Worm (Caenorhabditis elegans): ENCODE data around the gene nprt-1.

Gene nprt-1

ce11 chrIV:2841260-2841659 lies 49.0 kb downstream of the nprt-1 start, which contains the start of gene clec-83:
clec-83 (minus strand) TSS chrIV:2841472.
- TF ChIP-seq ceh-13 (GFP tag; optimal IDR thresholded peaks at IDR 0.05), result no peak
- no peak for TF ChIP-seq sea-1 (GFP tag; conservative IDR thresholded peaks at IDR 0.05)
- no peak for TF ChIP-seq hmg-4 (GFP tag; optimal IDR thresholded peaks at IDR 0.05)
- no peak for TF ChIP-seq scrt-1 (GFP tag; IDR thresholded peaks at IDR 0.05)
- TF ChIP-seq pes-1 (GFP tag; IDR thresholded peaks at IDR 0.05), result no peak
- no peak for TF ChIP-seq ceh-36 (tag; optimal IDR thresholded peaks at IDR 0.05)

DNA sequence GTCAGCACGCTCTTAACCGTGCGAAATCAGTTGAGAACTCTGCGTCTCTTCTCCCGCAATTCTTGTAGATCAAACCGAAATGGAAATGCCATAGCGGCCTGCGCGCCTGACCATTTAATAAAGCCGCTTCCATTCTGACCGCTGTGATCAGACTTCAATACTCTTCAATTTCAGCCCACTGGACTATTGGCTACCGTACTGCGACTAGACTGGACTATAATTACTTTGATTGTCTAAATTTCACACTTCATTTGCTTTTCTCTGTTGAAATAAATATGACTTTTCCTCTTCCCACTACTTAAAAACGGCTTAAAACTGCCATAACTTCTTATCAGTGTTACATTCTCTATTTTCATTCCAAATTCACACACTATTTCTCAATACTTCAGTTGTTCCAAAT lies 51.9 kb downstream of the nprt-1 start, which contains the start of gene Y54G2A.7:
Y54G2A.7 (plus strand) TSS at position 301 of the 400 bp plus-strand sequence.
- no peak for TF ChIP-seq ama-1 (optimal IDR thresholded peaks at IDR 0.05)
- TF ChIP-seq tbx-11 (GFP tag; IDR thresholded peaks at IDR 0.05), result no peak
- no peak for TF ChIP-seq ceh-36 (tag; optimal IDR thresholded peaks at IDR 0.05)

- TF ChIP-seq aly-1 (tag; optimal IDR thresholded peaks at IDR 0.05), result no peak
- no peak for TF ChIP-seq ceh-36 (tag; optimal IDR thresholded peaks at IDR 0.05)
- no peak for TF ChIP-seq ceh-13 (GFP tag; optimal IDR thresholded peaks at IDR 0.05)
- TF ChIP-seq scrt-1 (GFP tag; IDR thresholded peaks at IDR 0.05), result no peak
- TF ChIP-seq ets-7 (tag; optimal IDR thresholded peaks at IDR 0.05), result no peak
- TF ChIP-seq sea-1 (GFP tag; conservative IDR thresholded peaks at IDR 0.05), result no peak
- TF ChIP-seq hmg-4 (GFP tag; optimal IDR thresholded peaks at IDR 0.05), result no peak
- TF ChIP-seq flt-1 (GFP tag; IDR thresholded peaks at IDR 0.05), result no peak
- no peak for TF ChIP-seq tra-4 (tag; optimal IDR thresholded peaks at IDR 0.05)
- no peak for TF ChIP-seq tbx-37 (GFP tag; conservative IDR thresholded peaks at IDR 0.05)
These were observed 54.9 kb downstream of the nprt-1 start, which contains the start of gene clec-82 for ce11 chrIV:2835364-2835763. clec-82 (plus strand) TSS chrIV:2835664.

- no peak for TF ChIP-seq aly-1 (tag; optimal IDR thresholded peaks at IDR 0.05)
- no peak for TF ChIP-seq B0310.2 (tag; optimal IDR thresholded peaks at IDR 0.05)
- no peak for TF ChIP-seq flt-1 (GFP tag; IDR thresholded peaks at IDR 0.05)
- TF ChIP-seq sea-1 (GFP tag; conservative IDR thresholded peaks at IDR 0.05), result no peak
- no peak for TF ChIP-seq tra-4 (tag; optimal IDR thresholded peaks at IDR 0.05)
- TF ChIP-seq ets-7 (tag; optimal IDR thresholded peaks at IDR 0.05), result no peak
- TF ChIP-seq hmbx-1 (tag; optimal IDR thresholded peaks at IDR 0.05), result no peak
- no peak for TF ChIP-seq hmg-4 (GFP tag; optimal IDR thresholded peaks at IDR 0.05)
- TF ChIP-seq pes-1 (GFP tag; IDR thresholded peaks at IDR 0.05), result no peak
- no peak for TF ChIP-seq ceh-13 (GFP tag; optimal IDR thresholded peaks at IDR 0.05)
- TF ChIP-seq hnd-1 (tag; optimal IDR thresholded peaks at IDR 0.05), result no peak
- TF ChIP-seq ama-1 (optimal IDR thresholded peaks at IDR 0.05), result no peak
- no peak for TF ChIP-seq ceh-36 (tag; optimal IDR thresholded peaks at IDR 0.05)
These were observed 55.7 kb downstream of the nprt-1 start, which contains the start of gene pudl-2 for ce11 chrIV:2834516-2834915. pudl-2 (plus strand) TSS chrIV:2834816.

DNA sequence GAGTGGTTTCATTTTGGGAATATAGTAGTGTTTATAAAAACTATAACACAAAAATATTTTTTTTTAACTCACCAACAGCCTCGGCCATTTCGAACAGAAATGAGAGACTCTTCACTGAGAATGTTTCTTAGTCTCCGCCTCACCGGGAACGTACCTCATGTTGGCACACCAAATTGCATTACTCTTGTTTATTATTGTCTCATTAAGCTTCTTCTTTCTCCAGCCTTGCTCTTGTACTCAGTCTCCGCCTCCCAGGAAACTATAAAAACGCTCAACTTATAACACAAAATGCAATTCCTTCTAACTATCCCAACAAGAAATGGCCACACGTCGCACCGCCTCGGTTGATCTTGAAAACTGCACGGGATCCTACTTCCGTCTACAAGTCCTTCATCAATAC lies 57.7 kb downstream of the nprt-1 start, which contains the start of the genes Y54G2A.48 and pudl-1:
Y54G2A.48 (minus strand) TSS at position 101 of the 400 bp plus-strand sequence.
pudl-1 (plus strand) TSS at position 320 of the 400 bp plus-strand sequence.
- TF ChIP-seq flt-1 (GFP tag; IDR thresholded peaks at IDR 0.05), result no peak
- TF ChIP-seq hmg-4 (GFP tag; optimal IDR thresholded peaks at IDR 0.05), result no peak
- TF ChIP-seq aly-1 (tag; optimal IDR thresholded peaks at IDR 0.05), result no peak
- no peak for TF ChIP-seq ama-1 (optimal IDR thresholded peaks at IDR 0.05)
- TF ChIP-seq ceh-13 (GFP tag; optimal IDR thresholded peaks at IDR 0.05), result no peak
- no peak for TF ChIP-seq hnd-1 (tag; optimal IDR thresholded peaks at IDR 0.05)

- TF ChIP-seq flt-1 (GFP tag; IDR thresholded peaks at IDR 0.05) (no peak), pes-1 (GFP tag; IDR thresholded peaks at IDR 0.05) (no peak), B0310.2 (tag; optimal IDR thresholded peaks at IDR 0.05) (no peak), aly-1 (tag; optimal IDR thresholded peaks at IDR 0.05) (no peak), hmg-4 (GFP tag; optimal IDR thresholded peaks at IDR 0.05) (no peak), ceh-13 (GFP tag; optimal IDR thresholded peaks at IDR 0.05) (no peak), tbx-37 (GFP tag; conservative IDR thresholded peaks at IDR 0.05) (no peak), ets-7 (tag; optimal IDR thresholded peaks at IDR 0.05) (no peak), scrt-1 (GFP tag; IDR thresholded peaks at IDR 0.05) (no peak)
These were observed 63.9 kb downstream of the nprt-1 start for ce11 chrIV:2826335-2826734.

ce11 chrIV:2825460-2826103 lies 64.7 kb downstream of the nprt-1 start:
- TF ChIP-seq hnd-1 (tag; optimal IDR thresholded peaks at IDR 0.05) (no peak), ets-7 (tag; optimal IDR thresholded peaks at IDR 0.05) (no peak), hmbx-1 (tag; optimal IDR thresholded peaks at IDR 0.05) (no peak), tbx-11 (GFP tag; IDR thresholded peaks at IDR 0.05) (no peak), pes-1 (GFP tag; IDR thresholded peaks at IDR 0.05) (no peak)

ce11 chrIV:2823446-2823845 lies 66.8 kb downstream of the nprt-1 start, which contains the start of gene clec-80:
clec-80 (plus strand) TSS chrIV:2823746.
- no peak for TF ChIP-seq ama-1 (optimal IDR thresholded peaks at IDR 0.05)
- TF ChIP-seq aly-1 (tag; optimal IDR thresholded peaks at IDR 0.05), result no peak
- TF ChIP-seq scrt-1 (GFP tag; IDR thresholded peaks at IDR 0.05), result no peak
- no peak for TF ChIP-seq tbx-37 (GFP tag; conservative IDR thresholded peaks at IDR 0.05)
- no peak for TF ChIP-seq pes-1 (GFP tag; IDR thresholded peaks at IDR 0.05)
- no peak for TF ChIP-seq F13C5.2 (tag; optimal IDR thresholded peaks at IDR 0.05)
- no peak for TF ChIP-seq flt-1 (GFP tag; IDR thresholded peaks at IDR 0.05)
- no peak for TF ChIP-seq tbx-11 (GFP tag; IDR thresholded peaks at IDR 0.05)
- TF ChIP-seq ceh-13 (GFP tag; optimal IDR thresholded peaks at IDR 0.05), result no peak
- TF ChIP-seq hmbx-1 (tag; optimal IDR thresholded peaks at IDR 0.05), result no peak
- no peak for TF ChIP-seq B0310.2 (tag; optimal IDR thresholded peaks at IDR 0.05)
- TF ChIP-seq tra-4 (tag; optimal IDR thresholded peaks at IDR 0.05), result no peak
- no peak for TF ChIP-seq ets-7 (tag; optimal IDR thresholded peaks at IDR 0.05)
- no peak for TF ChIP-seq hmg-4 (GFP tag; optimal IDR thresholded peaks at IDR 0.05)
- TF ChIP-seq ceh-36 (tag; optimal IDR thresholded peaks at IDR 0.05), result no peak
- no peak for TF ChIP-seq sea-1 (GFP tag; conservative IDR thresholded peaks at IDR 0.05)
- no peak for TF ChIP-seq hnd-1 (tag; optimal IDR thresholded peaks at IDR 0.05)
